Worm (Caenorhabditis elegans) whole organism, L4 larva: Measurements from ENCODE around the gene aqp-8.

Experiments used
- D1046.2 ChIP-seq: fragments of 200-800 bp; sonication (Bioruptor generic); IDR thresholded peaks from 2 replicates; pipeline ENCODE4 v1.3.6; 2022; ENCODE audit warnings: missing genetic modification characterization, missing compliant biosample characterization
- T20F7.1 ChIP-seq: fragments of 200-800 bp; sonication (Bioruptor generic); optimal IDR thresholded peaks from 2 replicates; lab custom pipeline; 2018; ENCODE audit warnings: mild to moderate bottlenecking, missing genetic modification characterization, missing compliant biosample characterization
- Y75B8A.6 ChIP-seq: fragments of 200-800 bp; sonication (Bioruptor generic); IDR thresholded peaks from 2 replicates; pipeline ENCODE4 v1.3.6; 2022; ENCODE audit warnings: missing genetic modification reagents, missing genetic modification characterization, missing compliant biosample characterization
- aly-2 ChIP-seq: sonication (generic microtip); optimal IDR thresholded peaks from 2 replicates; lab custom pipeline; 2018; ENCODE audit warnings: missing biosample characterization, missing genetic modification characterization
- attf-4 ChIP-seq: sonication (generic microtip); optimal IDR thresholded peaks from 3 replicates; lab custom pipeline; 2017; ENCODE audit warnings: missing biosample characterization, missing genetic modification characterization
- ceh-20 ChIP-seq: fragments of 200-800 bp; sonication (Bioruptor generic); IDR thresholded peaks from 2 replicates; pipeline ENCODE4 v1.3.6; 2022; ENCODE audit warnings: missing genetic modification reagents, missing genetic modification characterization, missing compliant biosample characterization
- ceh-32 ChIP-seq: sonication (generic microtip); optimal IDR thresholded peaks from 2 replicates; lab custom pipeline; 2016; ENCODE audit warnings: mild to moderate bottlenecking, missing genetic modification characterization, missing compliant biosample characterization; ENCODE audit not compliant: poor library complexity
- ceh-82 ChIP-seq: sonication (generic microtip); optimal IDR thresholded peaks from 2 replicates; lab custom pipeline; 2017; ENCODE audit warnings: missing biosample characterization, missing genetic modification characterization
- cey-2 ChIP-seq: sonication (generic microtip); optimal IDR thresholded peaks from 3 replicates; lab custom pipeline; 2017; ENCODE audit warnings: missing genetic modification characterization, mild to moderate bottlenecking, missing compliant biosample characterization, antibody characterized with exemption, borderline replicate concordance; ENCODE audit not compliant: insufficient read depth
- daf-16 ChIP-seq, 3 experiments: sonication (generic microtip); optimal IDR thresholded peaks; 2 replicates each; lab custom pipeline; 2016 to 2017; ENCODE audit warnings: missing genetic modification characterization in 3 of 3, missing genetic modification reagents in 3 of 3, mild to moderate bottlenecking in 2 of 3, missing compliant biosample characterization in 2 of 3, missing biosample characterization in 1 of 3, moderate library complexity in 1 of 3
- daf-19 ChIP-seq: fragments of 200-800 bp; sonication (Bioruptor generic); conservative IDR thresholded peaks from 2 replicates; pipeline ENCODE4 v1.3.6; 2022; ENCODE audit warnings: missing genetic modification characterization, missing compliant biosample characterization
- dmd-6 ChIP-seq: fragments of 200-800 bp; sonication (Bioruptor generic); IDR thresholded peaks from 2 replicates; pipeline ENCODE4 v1.3.6; 2022; ENCODE audit warnings: missing genetic modification reagents, missing genetic modification characterization, missing compliant biosample characterization
- dve-1 ChIP-seq: sonication (generic microtip); optimal IDR thresholded peaks from 2 replicates; lab custom pipeline; 2017; ENCODE audit warnings: antibody characterized with exemption, mild to moderate bottlenecking, missing genetic modification characterization, missing compliant biosample characterization; ENCODE audit not compliant: insufficient read depth
- fos-1 ChIP-seq: fragments of 150-350 bp; optimal IDR thresholded peaks from 2 replicates; lab custom pipeline; 2014; ENCODE audit warnings: missing biosample characterization, missing genetic modification characterization
- hlh-11 ChIP-seq: fragments of 200-800 bp; sonication (Bioruptor generic); optimal IDR thresholded peaks from 2 replicates; lab custom pipeline; 2018; ENCODE audit warnings: mild to moderate bottlenecking, missing genetic modification characterization, missing compliant biosample characterization
- hlh-30 ChIP-seq: sonication (generic microtip); optimal IDR thresholded peaks from 2 replicates; lab custom pipeline; 2017; ENCODE audit warnings: antibody characterized with exemption, mild to moderate bottlenecking, missing genetic modification characterization, missing compliant biosample characterization; ENCODE audit not compliant: insufficient read depth
- lim-7 ChIP-seq: fragments of 200-800 bp; sonication (Bioruptor generic); IDR thresholded peaks from 2 replicates; pipeline ENCODE4 v1.3.6; 2022; ENCODE audit warnings: missing genetic modification characterization, missing compliant biosample characterization
- lin-13 ChIP-seq: fragments of 150-350 bp; optimal IDR thresholded peaks from 2 replicates; lab custom pipeline; 2014; ENCODE audit warnings: missing biosample characterization, missing genetic modification reagents, missing genetic modification characterization
- lin-29 ChIP-seq: fragments of 200-800 bp; sonication (Bioruptor generic); IDR thresholded peaks from 2 replicates; pipeline ENCODE4 v1.3.6; 2022; ENCODE audit warnings: missing genetic modification reagents, missing genetic modification characterization, missing compliant biosample characterization
- madf-5 ChIP-seq, 2 experiments: fragments of 200-800 bp; sonication (Bioruptor generic); IDR thresholded peaks; 2 replicates each; pipeline ENCODE4 v1.3.6; 2022; ENCODE audit warnings: missing compliant biosample characterization in 2 of 2, missing genetic modification characterization in 2 of 2
- mxl-3 ChIP-seq: fragments of 200-800 bp; sonication (Bioruptor generic); optimal IDR thresholded peaks from 2 replicates; lab custom pipeline; 2018; ENCODE audit warnings: mild to moderate bottlenecking, missing genetic modification characterization, missing compliant biosample characterization
- nhr-11 ChIP-seq: fragments of 150-350 bp; optimal IDR thresholded peaks from 2 replicates; lab custom pipeline; 2014; ENCODE audit warnings: missing biosample characterization, missing genetic modification characterization
- nhr-111 ChIP-seq: fragments of 200-800 bp; sonication (Bioruptor generic); optimal IDR thresholded peaks from 2 replicates; lab custom pipeline; 2018; ENCODE audit warnings: mild to moderate bottlenecking, missing genetic modification characterization, missing compliant biosample characterization
- nhr-28 ChIP-seq: fragments of 150-350 bp; optimal IDR thresholded peaks from 2 replicates; lab custom pipeline; 2014; ENCODE audit warnings: missing biosample characterization, missing genetic modification characterization
- php-3 ChIP-seq: fragments of 200-800 bp; sonication (Bioruptor generic); IDR thresholded peaks from 2 replicates; pipeline ENCODE4 v1.3.6; 2022; ENCODE audit warnings: missing genetic modification reagents, missing genetic modification characterization, missing compliant biosample characterization
- pqm-1 ChIP-seq: sonication (generic microtip); optimal IDR thresholded peaks from 2 replicates; lab custom pipeline; 2017; ENCODE audit warnings: missing biosample characterization, missing genetic modification characterization
- saeg-2 ChIP-seq: fragments of 200-800 bp; sonication (Bioruptor generic); IDR thresholded peaks from 2 replicates; pipeline ENCODE4 v1.3.6; 2022; ENCODE audit warnings: missing genetic modification reagents, missing genetic modification characterization, missing compliant biosample characterization
- snpc-4 ChIP-seq: fragments of 150-350 bp; optimal IDR thresholded peaks from 2 replicates; lab custom pipeline; 2014; ENCODE audit warnings: missing biosample characterization, missing genetic modification characterization
- spr-3 ChIP-seq: fragments of 200-800 bp; sonication (Bioruptor generic); optimal IDR thresholded peaks from 2 replicates; lab custom pipeline; 2018; ENCODE audit warnings: mild to moderate bottlenecking, missing genetic modification characterization, missing compliant biosample characterization
- tag-97 ChIP-seq: fragments of 200-800 bp; sonication (Bioruptor generic); IDR thresholded peaks from 2 replicates; pipeline ENCODE4 v1.3.6; 2022; ENCODE audit warnings: missing genetic modification characterization, missing compliant biosample characterization
- tra-1 ChIP-seq: fragments of 200-800 bp; sonication (Bioruptor generic); IDR thresholded peaks from 2 replicates; pipeline ENCODE4 v1.3.6; 2022; ENCODE audit warnings: missing genetic modification reagents, missing genetic modification characterization, missing compliant biosample characterization
- unc-39 ChIP-seq: sonication (generic microtip); optimal IDR thresholded peaks from 2 replicates; lab custom pipeline; 2017; ENCODE audit warnings: missing biosample characterization, missing genetic modification characterization
- unc-62 ChIP-seq, 3 experiments: fragments of 150-350 bp in 1 of 3; sonication (generic microtip); optimal IDR thresholded peaks in 2 of 3; peaks in 1 of 3; 1 replicate in 1 of 3; 2 replicates in 2 of 3; lab custom pipeline; 2014 to 2017; ENCODE audit warnings: missing biosample characterization in 3 of 3, missing genetic modification characterization in 3 of 3, missing genetic modification reagents in 3 of 3, missing genotype in 1 of 3
- zfp-2 ChIP-seq: sonication (generic microtip); optimal IDR thresholded peaks from 2 replicates; lab custom pipeline; 2016; ENCODE audit warnings: mild to moderate bottlenecking, missing genetic modification characterization, missing compliant biosample characterization
- zfp-3 ChIP-seq: fragments of 200-800 bp; sonication (Bioruptor generic); conservative IDR thresholded peaks from 2 replicates; pipeline ENCODE4 v1.3.6; 2022; ENCODE audit warnings: missing genetic modification reagents, missing genetic modification characterization, missing compliant biosample characterization
- ztf-11 ChIP-seq: fragments of 150-350 bp; optimal IDR thresholded peaks from 2 replicates; lab custom pipeline; 2014; ENCODE audit warnings: missing biosample characterization, missing genetic modification characterization

aqp-8 gene

DNA sequence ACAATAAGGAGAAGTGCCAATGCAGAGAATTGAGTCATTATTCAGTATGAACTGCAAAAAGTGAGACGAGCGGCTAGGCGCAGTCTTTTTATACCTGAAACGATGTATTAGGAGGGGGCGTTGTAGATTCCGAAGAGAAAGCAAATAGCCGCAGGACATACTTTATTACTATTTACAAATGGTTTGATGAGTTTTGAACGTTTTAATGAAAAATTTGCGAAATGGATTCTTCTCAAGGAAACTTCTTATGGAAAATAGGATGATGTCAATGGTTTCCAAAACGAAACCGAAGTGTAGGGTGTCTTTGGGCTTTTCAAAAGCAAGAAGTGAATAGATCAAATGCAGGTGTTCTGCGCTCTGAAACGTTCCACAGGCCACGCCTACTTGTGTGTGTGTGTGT is 26.7 kb downstream of the aqp-8 start, which contains the start of gene flp-11 (continued):
- no peak for TF ChIP-seq zfp-2 (tag; lab: Kevin White, UChicago)

DNA sequence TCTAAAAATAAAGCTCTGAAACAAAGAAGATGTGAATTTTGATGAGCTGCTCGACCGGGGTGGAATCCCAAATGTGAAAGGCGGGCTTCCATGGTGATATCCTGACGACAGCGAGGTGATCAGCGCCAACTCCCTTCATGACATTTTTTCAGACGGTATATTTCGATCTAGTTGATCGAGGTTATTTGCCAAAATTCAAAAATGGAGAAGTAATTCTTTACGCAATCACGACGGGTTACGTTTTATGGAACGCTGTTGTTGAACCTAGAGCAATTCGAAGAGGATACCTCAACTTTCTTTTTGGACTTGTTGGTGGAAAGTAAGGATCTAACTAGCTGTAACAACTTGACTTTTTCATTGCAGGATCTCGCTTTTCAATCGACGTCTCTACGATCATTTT is 28.1 kb downstream of the aqp-8 start:
- TF ChIP-seq unc-62 (GFP tag; optimal IDR thresholded peaks at IDR 0.05 in 1 of 2; lab: Kevin White, UChicago): peak in 1 of 2 experiments; percentile 91
- TF ChIP-seq unc-62 (tag; optimal IDR thresholded peaks at IDR 0.05; lab: Kevin White, UChicago): no peak
- no peak for TF ChIP-seq ceh-20 (GFP tag; lab: Robert Waterston, UW)
- TF ChIP-seq madf-5 (GFP tag; IDR thresholded peaks at IDR 0.05; lab: Robert Waterston, UW): 0 out of 4 replicates have a peak, but pooled peaks of 1 of the 2 experiments have one; percentile 46
- TF ChIP-seq, all 104 proteins: peak for 2

DNA sequence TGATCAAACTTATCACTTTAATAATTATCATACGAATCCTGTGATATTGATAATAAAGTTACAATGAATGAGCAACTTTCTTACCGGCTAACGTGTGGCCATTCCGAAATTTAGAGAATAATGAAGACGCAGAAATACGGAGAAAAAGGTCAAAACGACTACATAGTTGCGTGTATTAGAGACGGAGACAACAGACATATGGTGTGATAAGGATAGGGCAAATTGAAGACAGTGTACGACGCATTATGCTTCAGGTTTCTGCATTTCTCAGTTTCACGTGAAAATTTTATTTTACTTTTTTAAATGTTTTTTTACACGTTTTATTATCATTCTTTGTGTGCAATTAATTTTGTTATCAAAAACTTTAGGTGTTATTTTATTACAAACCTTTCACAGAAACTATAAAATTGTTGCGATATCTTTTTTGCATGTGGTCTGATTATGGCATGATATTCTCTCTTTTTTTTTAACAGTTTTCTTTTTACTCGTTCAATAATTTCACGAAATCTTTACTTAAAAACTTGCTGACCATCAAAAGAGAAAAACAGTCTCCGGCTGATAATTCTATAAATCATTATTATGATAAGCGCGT is 31.5 kb downstream of the aqp-8 start, which contains the start of gene tmem-135:
TSS of gene tmem-135 (plus strand) at position 542 of the 592 bp plus-strand sequence.
- 0 out of 2 replicates have a peak, but pooled peaks have one; percentile 9 for TF ChIP-seq php-3 (GFP tag; lab: Robert Waterston, UW)
- no peak for TF ChIP-seq daf-16 (GFP tag; optimal IDR thresholded peaks at IDR 0.05; lab: Kevin White, UChicago)
- peak; percentile 24 for TF ChIP-seq daf-16 (tag; optimal IDR thresholded peaks at IDR 0.05; lab: Kevin White, UChicago)
- peak; percentile 59 for TF ChIP-seq nhr-28 (tag; lab: Kevin White, UChicago)
- peak; percentile 25 for TF ChIP-seq hlh-11 (tag; lab: Kevin White, UChicago)
- peak; percentile 27 for TF ChIP-seq hlh-30 (tag; lab: Kevin White, UChicago)
- no peak for TF ChIP-seq snpc-4 (tag; lab: Kevin White, UChicago)
- no peak for TF ChIP-seq lin-29 (GFP tag; lab: Robert Waterston, UW)
- peak; percentile 0 for TF ChIP-seq pqm-1 (tag; lab: Kevin White, UChicago)

ce11 chrX:4671837-4672236 is 32.9 kb downstream of the aqp-8 start:
- TF ChIP-seq fos-1 (tag; lab: Kevin White, UChicago) (no peak), daf-16 (GFP tag; optimal IDR thresholded peaks at IDR 0.05; lab: Kevin White, UChicago) (no peak), daf-16 (tag; optimal IDR thresholded peaks at IDR 0.05; lab: Kevin White, UChicago) (peak; percentile 47), ceh-82 (no peak), Y75B8A.6 (no peak), lim-7 (GFP tag; lab: Robert Waterston, UW) (no peak), hlh-30 (tag; lab: Kevin White, UChicago) (no peak), ceh-32 (tag; lab: Kevin White, UChicago) (no peak), snpc-4 (tag; lab: Kevin White, UChicago) (no peak), unc-39 (tag; lab: Kevin White, UChicago) (no peak), hlh-11 (tag; lab: Kevin White, UChicago) (peak; percentile 32), zfp-3 (GFP tag; lab: Robert Waterston, UW) (no peak), mxl-3 (no peak), D1046.2 (no peak), nhr-111 (GFP tag; lab: Kevin White, UChicago) (no peak), ztf-11 (tag; lab: Kevin White, UChicago) (no peak), tag-97 (GFP tag; lab: Robert Waterston, UW) (no peak), aly-2 (tag; lab: Kevin White, UChicago) (no peak), lin-13 (GFP tag; lab: Kevin White, UChicago) (no peak), dmd-6 (GFP tag; lab: Robert Waterston, UW) (peak; percentile 86), T20F7.1 (GFP tag; lab: Kevin White, UChicago) (no peak), dve-1 (tag; lab: Kevin White, UChicago) (peak; percentile 53), tra-1 (GFP tag; lab: Robert Waterston, UW) (0 out of 2 replicates have a peak, but pooled peaks have one; percentile 36), daf-19 (GFP tag; lab: Robert Waterston, UW) (no peak), cey-2 (tag; lab: Kevin White, UChicago) (no peak), spr-3 (no peak), attf-4 (tag; lab: Kevin White, UChicago) (no peak), nhr-11 (tag; lab: Kevin White, UChicago) (no peak), saeg-2 (no peak)
